Worm (Caenorhabditis elegans) whole organism, dauer: ENCODE results near the gene T13C2.3.

Source experiments
- unc-62 ChIP-seq: sonication (generic microtip); optimal IDR thresholded peaks from 2 replicates; lab custom pipeline; 2017; ENCODE audit warnings: missing biosample characterization, missing genetic modification reagents, missing genetic modification characterization

Gene T13C2.3

DNA sequence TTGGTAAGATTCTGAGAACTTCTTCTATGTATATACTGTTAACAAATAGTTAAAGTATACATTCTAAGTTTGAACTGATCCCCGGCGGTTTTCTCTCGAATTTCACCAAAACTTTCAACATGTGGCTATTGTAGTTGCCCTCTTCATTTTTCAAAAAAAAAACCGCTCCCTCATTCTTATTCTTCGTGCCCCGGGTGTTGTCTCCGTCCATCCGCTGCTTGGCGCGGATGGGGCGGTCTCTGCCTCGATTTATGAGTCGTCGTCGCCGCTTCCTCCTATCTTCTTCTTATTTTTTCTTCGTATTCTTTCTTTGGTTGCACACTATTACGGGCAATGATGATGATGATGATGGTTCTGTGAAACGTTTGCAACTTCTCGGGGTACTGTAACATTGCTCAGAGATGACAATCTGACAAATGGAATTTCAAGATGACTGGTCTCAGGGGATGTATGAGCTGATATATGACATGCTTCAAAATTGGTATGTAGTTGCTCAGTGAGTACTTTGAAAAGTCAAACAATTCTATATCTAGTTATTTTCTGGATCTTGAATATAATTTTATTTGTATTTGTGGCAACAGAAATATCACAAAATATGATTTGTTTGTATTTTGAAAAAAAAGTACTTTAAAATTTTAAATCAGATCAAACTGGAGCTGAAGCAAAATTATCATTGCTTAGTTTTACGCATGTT lies 31.4 kb downstream of the T13C2.3 start:
- no peak for TF ChIP-seq unc-62 (GFP tag; lab: Kevin White, UChicago)

DNA sequence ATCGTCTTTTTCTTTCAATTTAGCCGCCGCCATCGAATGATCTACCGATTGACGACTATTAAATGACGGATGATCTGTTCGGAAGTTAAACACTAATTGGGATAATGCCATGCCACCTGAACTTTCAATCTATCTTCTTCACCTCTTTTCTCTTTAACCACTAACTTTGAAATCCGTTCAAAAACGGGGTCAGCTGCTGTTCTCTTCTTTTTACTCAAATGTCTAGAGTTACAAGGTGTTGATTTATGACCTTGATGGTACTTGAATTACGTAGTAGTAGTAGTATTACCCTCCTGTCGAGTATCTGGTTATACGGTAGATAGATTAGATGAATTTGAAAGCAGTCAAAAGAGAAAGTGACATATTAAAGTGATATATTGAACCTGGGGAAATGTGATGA lies 32.1 kb downstream of the T13C2.3 start:
- TF ChIP-seq unc-62 (GFP tag; lab: Kevin White, UChicago), result no peak

DNA sequence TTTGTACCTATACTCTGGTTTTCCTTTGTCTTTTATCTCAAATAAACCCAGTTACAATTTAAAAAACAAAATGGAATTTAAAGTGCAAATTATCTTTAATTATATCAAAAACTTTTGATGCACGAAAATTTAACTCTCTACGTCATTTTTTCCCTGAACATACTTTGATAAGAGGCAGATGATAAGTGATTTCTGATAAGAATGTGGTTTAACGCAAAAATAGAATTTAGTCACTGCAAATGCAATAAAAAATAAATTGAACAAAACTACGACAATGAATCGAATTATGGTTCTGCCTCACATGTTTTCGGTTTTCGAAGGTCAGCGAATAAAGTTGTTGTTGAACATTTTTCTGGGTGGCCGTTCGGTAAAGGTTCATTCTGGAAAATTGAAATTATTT lies 32.8 kb downstream of the T13C2.3 start:
- no peak for TF ChIP-seq unc-62 (GFP tag; lab: Kevin White, UChicago)

DNA sequence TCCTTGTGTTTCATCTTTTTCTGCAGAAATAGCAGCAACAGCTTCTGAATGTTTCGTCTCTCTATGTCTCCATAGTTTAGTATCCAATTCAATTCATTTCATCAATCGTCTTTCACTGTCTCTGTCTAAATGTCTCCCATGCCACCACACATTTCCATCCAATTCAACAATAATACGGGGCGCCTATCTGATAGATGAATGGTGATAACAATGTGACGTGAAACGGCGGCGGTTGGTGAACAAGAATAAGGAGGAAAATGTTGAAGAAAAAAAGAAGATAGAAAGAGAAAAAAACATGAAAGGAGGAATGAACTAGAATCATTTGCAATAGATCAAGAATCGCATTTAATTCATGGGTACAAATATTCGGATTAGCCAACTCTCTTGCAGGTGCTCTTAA lies 33.3 kb downstream of the T13C2.3 start:
- TF ChIP-seq unc-62 (GFP tag; lab: Kevin White, UChicago), result no peak

DNA sequence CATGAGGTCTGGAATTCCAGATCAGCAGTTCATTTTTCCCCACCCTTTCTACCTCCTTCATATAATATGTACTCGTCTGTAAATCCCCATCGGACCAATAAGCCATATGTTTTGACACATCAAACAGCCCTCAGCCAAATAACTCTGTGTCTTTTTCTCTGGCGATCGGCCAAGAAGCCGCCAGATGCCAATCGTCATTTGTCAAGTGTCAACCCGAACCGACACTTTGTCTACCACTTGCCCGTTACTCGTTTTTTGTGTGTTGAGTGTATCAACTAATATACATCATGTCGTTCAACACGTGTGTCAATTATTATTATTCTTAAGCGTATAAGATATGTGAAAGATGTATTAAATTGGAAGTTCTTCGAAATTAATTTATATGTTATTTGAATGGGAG lies 34.2 kb downstream of the T13C2.3 start:
- TF ChIP-seq unc-62 (GFP tag; lab: Kevin White, UChicago), result no peak

DNA sequence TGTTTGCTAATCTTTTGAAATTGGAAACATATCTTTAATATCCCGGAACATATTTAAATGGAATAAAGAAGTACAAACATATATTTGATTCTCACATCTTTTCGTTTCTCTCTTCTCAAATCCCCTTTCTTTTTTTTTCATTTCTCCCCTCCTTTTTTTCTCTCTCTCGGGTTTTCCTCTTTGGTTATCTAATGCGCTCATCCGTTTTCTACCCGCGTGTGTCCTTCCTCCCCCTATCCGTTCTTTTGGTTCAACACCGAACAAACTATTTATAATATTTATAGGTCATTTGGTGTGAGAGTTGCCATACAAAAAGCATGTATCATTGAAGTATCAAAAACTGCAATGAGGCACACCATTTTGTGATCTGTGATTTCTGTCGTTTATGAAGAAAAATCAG lies 34.9 kb downstream of the T13C2.3 start:
- TF ChIP-seq unc-62 (GFP tag; lab: Kevin White, UChicago), result no peak

DNA sequence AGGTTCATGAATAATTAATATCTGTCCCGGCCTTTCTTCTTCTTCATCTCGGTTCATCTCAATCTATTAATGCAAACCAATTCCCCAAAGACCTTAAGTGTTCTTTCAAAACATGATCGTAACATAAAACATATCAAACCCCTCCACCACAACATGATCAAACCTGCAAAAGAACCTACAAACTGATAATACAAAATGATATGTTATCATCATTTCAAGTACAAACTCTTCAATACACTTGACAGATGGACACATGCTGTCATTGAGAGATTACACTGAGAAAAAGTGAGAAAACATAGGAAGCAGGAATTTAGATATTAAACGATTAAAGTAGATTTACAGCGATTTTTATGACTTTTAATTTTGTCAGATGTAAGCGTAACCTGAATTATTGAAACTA lies 35.5 kb downstream of the T13C2.3 start:
- TF ChIP-seq unc-62 (GFP tag; lab: Kevin White, UChicago), result no peak

DNA sequence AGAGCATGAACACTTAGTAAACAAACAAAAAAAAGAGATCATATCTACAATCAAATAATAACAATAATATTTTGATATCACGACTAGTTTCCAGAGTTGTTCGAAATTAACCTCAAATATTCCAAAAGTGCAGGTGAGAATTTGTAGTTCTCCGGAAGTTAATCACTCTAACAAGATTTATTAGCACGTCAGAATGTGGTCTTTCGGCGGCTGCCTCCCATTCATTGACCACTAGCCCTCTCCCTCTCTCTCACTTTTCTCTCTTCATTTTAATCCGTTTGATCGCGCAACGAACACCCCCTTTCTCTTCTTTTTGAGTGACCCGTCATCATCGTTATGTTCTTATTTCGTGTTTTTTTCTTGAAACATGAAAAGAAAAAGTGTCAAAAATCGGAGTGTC lies 36.7 kb downstream of the T13C2.3 start:
- TF ChIP-seq unc-62 (GFP tag; lab: Kevin White, UChicago), result no peak

DNA sequence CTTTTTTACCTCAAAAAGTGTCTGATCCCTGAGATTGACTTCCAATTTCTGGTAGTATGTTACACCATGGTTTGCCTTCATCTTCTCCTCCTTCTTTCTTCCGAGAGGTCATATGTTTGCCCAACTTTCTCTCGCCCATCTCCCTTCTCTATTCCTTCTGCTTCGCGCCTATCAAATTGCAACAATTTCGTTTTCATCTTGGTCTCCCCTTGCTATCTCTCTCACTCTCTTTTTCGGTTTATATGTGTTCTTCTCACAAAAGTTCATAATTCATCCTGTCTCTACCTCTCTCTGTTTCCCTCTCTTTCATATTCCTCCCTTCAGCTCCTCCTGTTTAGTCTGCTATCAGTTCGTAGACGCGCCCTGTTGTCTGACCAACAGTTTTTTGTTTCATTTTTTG lies 37.7 kb downstream of the T13C2.3 start:
- TF ChIP-seq unc-62 (GFP tag; lab: Kevin White, UChicago), result no peak

DNA sequence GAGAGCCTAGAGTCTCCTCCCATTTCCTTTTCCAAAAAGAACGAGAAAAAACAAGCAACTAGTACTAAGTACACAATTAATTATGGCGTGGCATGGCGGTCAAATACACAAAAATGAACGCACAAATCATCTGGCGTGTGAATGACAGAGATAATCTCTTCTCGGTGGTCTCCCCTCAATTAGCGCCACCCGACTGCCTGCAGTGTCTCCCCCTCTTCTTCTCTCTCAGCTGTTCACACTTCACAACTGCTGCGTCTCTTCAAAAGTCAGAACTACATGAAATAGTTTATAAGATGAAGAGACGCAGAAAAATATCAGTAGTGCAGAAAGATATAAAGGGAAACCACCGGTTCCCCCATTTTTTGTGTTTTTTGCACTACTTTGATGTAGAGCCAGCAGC lies 38.3 kb downstream of the T13C2.3 start:
- no peak for TF ChIP-seq unc-62 (GFP tag; lab: Kevin White, UChicago)

DNA sequence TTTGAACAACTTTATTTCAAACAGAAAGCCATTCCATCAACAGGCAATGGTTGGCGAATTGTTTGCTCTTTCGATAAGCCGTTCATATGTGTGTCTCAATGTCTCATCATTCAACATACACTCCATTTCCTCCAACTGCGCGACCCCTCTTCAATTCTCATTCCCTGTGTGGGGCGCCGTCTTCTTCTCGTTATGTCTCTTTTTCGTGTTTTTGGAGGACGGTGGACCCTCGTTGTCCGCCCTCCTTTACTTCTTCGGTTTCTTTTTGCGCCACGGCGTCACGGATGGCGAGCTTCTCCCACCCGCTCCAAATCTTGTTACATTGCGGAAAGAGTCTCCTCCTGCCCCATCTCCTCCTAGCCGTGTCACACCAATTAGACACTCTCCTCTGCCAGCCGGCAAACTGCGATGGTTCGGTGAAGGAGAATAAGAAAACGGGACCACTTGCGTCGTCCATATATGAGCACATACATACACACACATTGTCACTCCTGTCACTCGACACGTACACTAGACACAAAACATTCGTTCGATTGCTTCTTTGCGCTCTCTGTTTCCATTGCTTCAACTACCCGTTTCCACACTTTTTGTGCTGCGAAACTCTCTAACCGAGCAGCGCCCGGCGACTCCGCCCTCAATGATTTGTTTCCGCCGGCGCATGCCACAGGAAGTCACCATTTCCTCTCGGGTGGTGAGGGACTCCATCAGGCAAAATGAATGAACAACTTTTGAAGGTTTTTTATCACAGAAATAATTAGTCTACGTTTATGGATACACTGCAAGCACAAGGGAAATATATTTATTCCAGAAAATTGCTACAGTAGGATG lies 39.2 kb downstream of the T13C2.3 start:
- TF ChIP-seq unc-62 (GFP tag; lab: Kevin White, UChicago), result no peak

DNA sequence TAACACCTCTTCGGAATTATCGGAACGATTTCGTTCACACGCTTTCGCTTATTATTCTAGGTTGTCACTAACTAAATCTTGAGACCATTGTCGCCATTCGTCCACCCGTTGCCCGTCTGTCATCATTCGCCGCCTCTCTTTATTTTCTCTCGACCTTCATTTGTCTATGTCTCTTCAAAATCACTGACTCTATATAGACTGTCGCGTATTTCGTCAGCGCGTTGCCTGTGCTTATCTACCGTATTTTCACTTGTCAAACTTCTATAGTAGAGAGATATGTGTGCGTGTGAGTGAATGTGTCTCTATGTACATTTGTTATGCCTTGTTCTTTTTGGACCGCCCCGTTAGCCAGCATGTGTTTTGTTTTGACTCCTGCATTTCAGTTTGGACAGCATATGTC lies 40.1 kb downstream of the T13C2.3 start:
- TF ChIP-seq unc-62 (GFP tag; lab: Kevin White, UChicago), result no peak

DNA sequence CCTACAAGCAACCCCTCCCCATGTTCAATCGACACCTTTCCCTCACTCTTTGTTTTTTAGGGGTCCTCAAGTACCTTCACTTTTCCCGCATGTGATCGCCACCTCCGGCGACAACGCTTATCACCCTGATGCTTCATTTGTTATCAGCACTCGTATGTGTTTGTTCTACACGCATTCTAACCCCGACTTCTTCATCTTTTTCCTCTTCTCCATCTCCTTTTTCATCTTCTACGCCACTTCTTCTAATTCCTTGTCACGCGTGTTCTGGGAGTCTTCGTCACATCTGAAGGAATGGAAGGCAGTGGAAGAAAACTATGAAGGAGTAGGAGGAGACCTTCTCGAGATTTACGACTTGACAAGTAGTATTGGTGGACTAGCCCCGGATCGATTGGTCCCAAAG lies 41.0 kb downstream of the T13C2.3 start:
- TF ChIP-seq unc-62 (GFP tag; lab: Kevin White, UChicago), result no peak

DNA sequence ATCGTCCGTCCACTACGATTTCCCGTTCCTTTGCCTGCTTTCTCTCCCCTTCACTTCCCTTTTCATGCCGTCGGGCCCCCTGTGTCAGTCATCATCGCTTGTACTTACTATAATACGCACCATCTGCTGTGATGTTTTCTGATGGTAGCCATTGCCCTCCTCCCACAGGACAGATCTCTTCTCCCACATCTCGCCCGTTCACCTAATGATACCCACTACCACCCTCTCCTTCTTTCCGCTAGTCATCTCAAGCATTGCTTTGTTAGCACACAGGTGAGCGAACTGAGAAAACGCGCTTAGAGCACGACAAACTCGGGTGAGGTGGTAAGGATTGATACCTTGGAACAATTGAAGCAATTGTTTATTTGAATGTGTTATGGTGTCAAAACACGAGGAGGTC lies 41.9 kb downstream of the T13C2.3 start:
- no peak for TF ChIP-seq unc-62 (GFP tag; lab: Kevin White, UChicago)

DNA sequence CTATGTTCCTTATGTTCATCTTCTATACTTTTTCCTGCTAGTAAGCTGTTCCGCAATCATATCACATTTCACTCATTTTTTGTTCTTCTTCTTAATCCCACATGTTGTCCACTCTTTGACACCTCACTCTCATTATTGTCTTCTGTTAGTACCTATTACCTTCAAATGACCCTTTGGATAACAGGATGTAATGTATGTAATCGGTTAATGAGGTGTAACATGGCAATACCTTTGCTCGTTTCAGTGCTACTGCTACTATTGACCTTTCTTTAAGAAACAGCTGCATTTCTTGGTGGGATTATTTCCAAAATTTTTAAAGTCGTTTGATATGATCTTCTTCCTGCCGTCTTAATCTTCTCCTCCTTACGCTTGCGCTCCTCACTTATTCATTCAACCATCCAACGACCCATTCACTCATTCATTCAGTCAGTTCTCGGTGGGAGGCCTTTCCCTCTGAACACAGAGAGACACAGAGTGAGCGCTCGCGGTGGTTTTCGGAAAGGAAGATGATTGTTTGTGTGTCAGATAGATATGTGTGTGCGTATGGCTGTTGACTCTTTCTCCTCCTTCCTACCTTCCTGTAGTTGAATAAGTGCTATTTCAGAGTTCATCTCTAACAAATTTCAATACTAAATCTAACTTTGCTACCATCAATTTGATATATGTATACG lies 42.6 kb downstream of the T13C2.3 start:
- TF ChIP-seq unc-62 (GFP tag; lab: Kevin White, UChicago), result no peak

DNA sequence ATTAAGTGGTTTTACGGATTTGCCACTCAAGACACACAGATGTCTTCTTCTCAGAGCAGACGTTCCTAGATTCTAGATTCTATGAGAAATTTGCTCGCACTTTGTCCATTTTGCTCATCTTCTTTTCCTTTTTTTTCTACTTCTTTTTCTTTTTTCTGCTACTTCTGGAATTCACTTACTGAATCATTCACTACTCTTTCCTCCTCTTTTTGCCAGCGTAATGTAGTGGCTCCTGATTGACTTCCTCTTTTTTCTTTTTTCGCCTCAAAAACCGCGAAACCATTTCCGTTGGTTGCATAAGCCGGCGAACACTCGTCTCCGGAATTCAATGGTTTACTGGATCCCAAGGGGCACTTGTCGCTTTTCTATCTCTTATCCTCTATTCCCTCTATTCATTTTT lies 43.2 kb downstream of the T13C2.3 start:
- TF ChIP-seq unc-62 (GFP tag; lab: Kevin White, UChicago), result no peak
